Fruit fly (Drosophila melanogaster) whole organism, embryonic: ENCODE measurements around the gene CG34256.

Experiments
- Asciz ChIP-seq: fragments of 200-800 bp; sonication (Bioruptor generic); optimal IDR thresholded peaks from 2 replicates; lab custom pipeline; 2017; ENCODE audit warnings: missing biosample characterization, mild to moderate bottlenecking, missing genetic modification characterization, missing genetic modification reagents
- B-H2 ChIP-seq: fragments of 200-800 bp; sonication (Bioruptor generic); optimal IDR thresholded peaks from 2 replicates; lab custom pipeline; 2018; ENCODE audit warnings: missing biosample characterization, mild to moderate bottlenecking, missing genetic modification characterization
- Bgb ChIP-seq: fragments of 200-800 bp; sonication (Bioruptor generic); IDR thresholded peaks from 2 replicates; pipeline ENCODE4 v1.3.6; 2022; ENCODE audit warnings: missing biosample characterization, missing genetic modification characterization; ENCODE audit not compliant: partially characterized antibody
- Blimp-1 ChIP-seq: fragments of 200-800 bp; sonication (Bioruptor generic); optimal IDR thresholded peaks from 3 replicates; lab custom pipeline; 2018; ENCODE audit warnings: missing biosample characterization, missing genetic modification characterization, mild to moderate bottlenecking, moderate library complexity, missing genetic modification reagents
- BtbVII ChIP-seq: fragments of 200-800 bp; sonication (Bioruptor generic); optimal IDR thresholded peaks from 3 replicates; lab custom pipeline; 2017; ENCODE audit warnings: missing biosample characterization, mild to moderate bottlenecking, missing genetic modification characterization
- CG10274 ChIP-seq: fragments of 200-800 bp; sonication (Bioruptor generic); optimal IDR thresholded peaks from 3 replicates; lab custom pipeline; 2017; ENCODE audit warnings: missing biosample characterization, mild to moderate bottlenecking, missing genetic modification characterization
- CG10543 ChIP-seq: fragments of 200-800 bp; sonication (Bioruptor generic); optimal IDR thresholded peaks from 3 replicates; lab custom pipeline; 2017; ENCODE audit warnings: missing biosample characterization, mild to moderate bottlenecking, missing genetic modification characterization, moderate library complexity
- CG11504 ChIP-seq: fragments of 200-800 bp; sonication (Bioruptor generic); optimal IDR thresholded peaks from 3 replicates; lab custom pipeline; 2019; ENCODE audit warnings: missing biosample characterization, mild to moderate bottlenecking, missing genetic modification characterization, moderate library complexity
- CG13296 ChIP-seq: fragments of 200-800 bp; sonication (Bioruptor generic); optimal IDR thresholded peaks from 3 replicates; lab custom pipeline; 2018; ENCODE audit warnings: missing biosample characterization, mild to moderate bottlenecking, missing genetic modification characterization
- CG13624 ChIP-seq: fragments of 200-800 bp; sonication (Bioruptor generic); optimal IDR thresholded peaks from 2 replicates; lab custom pipeline; 2016; ENCODE audit warnings: missing biosample characterization, missing genetic modification characterization
- CG14014 ChIP-seq: fragments of 200-800 bp; sonication (Bioruptor generic); IDR thresholded peaks from 2 replicates; pipeline ENCODE4 v1.3.6; 2022; ENCODE audit warnings: missing biosample characterization, missing genetic modification characterization
- CG15011 ChIP-seq: fragments of 200-800 bp; sonication (Bioruptor generic); optimal IDR thresholded peaks from 3 replicates; lab custom pipeline; 2018; ENCODE audit warnings: missing biosample characterization, mild to moderate bottlenecking, missing genetic modification characterization
- CG17385 ChIP-seq: fragments of 200-800 bp; sonication (Bioruptor generic); optimal IDR thresholded peaks from 3 replicates; lab custom pipeline; 2018; ENCODE audit warnings: missing biosample characterization, mild to moderate bottlenecking, missing genetic modification characterization
- CG18599 ChIP-seq: fragments of 200-800 bp; sonication (Bioruptor generic); optimal IDR thresholded peaks from 3 replicates; lab custom pipeline; 2017; ENCODE audit warnings: missing biosample characterization, missing genetic modification characterization, mild to moderate bottlenecking, moderate library complexity, missing genetic modification reagents
- CG2129 ChIP-seq: fragments of 200-800 bp; sonication (Bioruptor generic); IDR thresholded peaks from 2 replicates; pipeline ENCODE4 v1.3.6; 2022; ENCODE audit warnings: missing biosample characterization, missing genetic modification characterization; ENCODE audit not compliant: partially characterized antibody
- CG31365 ChIP-seq: fragments of 200-800 bp; sonication (Bioruptor generic); optimal IDR thresholded peaks from 2 replicates; lab custom pipeline; 2018; ENCODE audit warnings: missing biosample characterization, mild to moderate bottlenecking, missing genetic modification characterization
- CG3281 ChIP-seq: fragments of 200-800 bp; sonication (Bioruptor generic); optimal IDR thresholded peaks from 3 replicates; lab custom pipeline; 2017; ENCODE audit warnings: missing biosample characterization, mild to moderate bottlenecking, missing genetic modification characterization
- CG33213 ChIP-seq: fragments of 200-800 bp; sonication (Bioruptor generic); optimal IDR thresholded peaks from 3 replicates; lab custom pipeline; 2016; ENCODE audit warnings: missing biosample characterization, missing genetic modification characterization
- CG34376 ChIP-seq: fragments of 200-800 bp; sonication (Bioruptor generic); optimal IDR thresholded peaks from 2 replicates; lab custom pipeline; 2018; ENCODE audit warnings: missing biosample characterization, mild to moderate bottlenecking, missing genetic modification characterization
- CG4424 ChIP-seq: fragments of 200-800 bp; sonication (Bioruptor generic); optimal IDR thresholded peaks from 3 replicates; lab custom pipeline; 2016; ENCODE audit warnings: missing biosample characterization, missing genetic modification characterization
- CG5953 ChIP-seq: fragments of 200-800 bp; sonication (Bioruptor generic); IDR thresholded peaks from 2 replicates; pipeline ENCODE4 v1.3.6; 2022; ENCODE audit warnings: missing biosample characterization, missing genetic modification characterization
- CG9609 ChIP-seq: fragments of 200-800 bp; sonication (Bioruptor generic); optimal IDR thresholded peaks from 3 replicates; lab custom pipeline; 2016; ENCODE audit warnings: missing biosample characterization, missing genetic modification characterization
- CG9797 ChIP-seq: fragments of 200-800 bp; sonication (Bioruptor generic); optimal IDR thresholded peaks from 3 replicates; lab custom pipeline; 2018; ENCODE audit warnings: missing biosample characterization, mild to moderate bottlenecking, missing genetic modification characterization
- Camta ChIP-seq: fragments of 200-800 bp; sonication (Bioruptor generic); optimal IDR thresholded peaks from 2 replicates; lab custom pipeline; 2016; ENCODE audit warnings: missing biosample characterization, missing genetic modification characterization
- D19A ChIP-seq: fragments of 200-800 bp; optimal IDR thresholded peaks from 3 replicates; lab custom pipeline; 2019; ENCODE audit warnings: missing biosample characterization, mild to moderate bottlenecking, missing genetic modification characterization, moderate library complexity
- Deaf1 ChIP-seq: fragments of 200-800 bp; optimal IDR thresholded peaks from 3 replicates; lab custom pipeline; 2019; ENCODE audit warnings: missing biosample characterization, mild to moderate bottlenecking, missing genetic modification characterization, moderate library complexity
- Eip74EF ChIP-seq, 2 experiments: fragments of 200-800 bp in 1 of 2; fragments of >200 bp in 1 of 2; sonication (Bioruptor generic) in 1 of 2; optimal IDR thresholded peaks; 2 replicates each; lab custom pipeline; 2017 to 2019; ENCODE audit warnings: missing biosample characterization in 2 of 2, missing genetic modification characterization in 2 of 2, mild to moderate bottlenecking in 1 of 2, moderate library complexity in 1 of 2
- Fer1 ChIP-seq: fragments of 200-800 bp; sonication (Bioruptor generic); optimal IDR thresholded peaks from 2 replicates; lab custom pipeline; 2017; ENCODE audit warnings: missing biosample characterization, mild to moderate bottlenecking, missing genetic modification characterization
- Hey ChIP-seq: fragments of 200-800 bp; sonication (Bioruptor generic); optimal IDR thresholded peaks from 3 replicates; lab custom pipeline; 2018; ENCODE audit warnings: missing biosample characterization, mild to moderate bottlenecking, missing genetic modification characterization
- Hmr ChIP-seq: fragments of 200-800 bp; sonication (Bioruptor generic); optimal IDR thresholded peaks from 3 replicates; lab custom pipeline; 2017; ENCODE audit warnings: mild to moderate bottlenecking, missing biosample characterization, missing genetic modification reagents, missing genetic modification characterization
- Neu2 ChIP-seq: fragments of 200-800 bp; sonication (Bioruptor generic); optimal IDR thresholded peaks from 3 replicates; lab custom pipeline; 2016; ENCODE audit warnings: missing biosample characterization, missing genetic modification characterization, borderline replicate concordance
- PHDP ChIP-seq: fragments of 200-800 bp; sonication (Bioruptor generic); optimal IDR thresholded peaks from 3 replicates; lab custom pipeline; 2018; ENCODE audit warnings: missing biosample characterization, mild to moderate bottlenecking, missing genetic modification characterization, moderate library complexity
- Ptx1 ChIP-seq: fragments of 200-800 bp; sonication (Bioruptor generic); IDR thresholded peaks from 2 replicates; pipeline ENCODE4 v1.3.6; 2022; ENCODE audit warnings: missing biosample characterization, missing genetic modification characterization
- Vsx1 ChIP-seq: fragments of 200-800 bp; sonication (Bioruptor generic); optimal IDR thresholded peaks from 2 replicates; lab custom pipeline; 2017; ENCODE audit warnings: missing biosample characterization, mild to moderate bottlenecking, missing genetic modification characterization, missing genetic modification reagents
- abd-A ChIP-seq: fragments of 200-800 bp; sonication (Bioruptor generic); optimal IDR thresholded peaks from 3 replicates; lab custom pipeline; 2019; ENCODE audit warnings: missing biosample characterization, mild to moderate bottlenecking, missing genetic modification characterization, moderate library complexity
- caup ChIP-seq: fragments of 200-800 bp; sonication (Bioruptor generic); optimal IDR thresholded peaks from 3 replicates; lab custom pipeline; 2017; ENCODE audit warnings: missing biosample characterization, mild to moderate bottlenecking, missing genetic modification characterization, moderate library complexity; ENCODE audit not compliant: severe bottlenecking
- croc ChIP-seq: fragments of 200-800 bp; sonication (Bioruptor generic); conservative IDR thresholded peaks from 3 replicates; pipeline ENCODE4 v1.3.6; 2022; ENCODE audit warnings: missing biosample characterization, missing genetic modification characterization
- esg ChIP-seq: fragments of 200-800 bp; sonication (Bioruptor generic); conservative IDR thresholded peaks from 2 replicates; pipeline ENCODE4 v1.3.6; 2022; ENCODE audit warnings: missing biosample characterization, missing genetic modification characterization
- gce ChIP-seq: fragments of 200-800 bp; sonication (Bioruptor generic); IDR thresholded peaks from 3 replicates; pipeline ENCODE4 v1.3.6; 2022; ENCODE audit warnings: missing biosample characterization, missing genetic modification characterization
- grau ChIP-seq: fragments of 200-800 bp; optimal IDR thresholded peaks from 3 replicates; lab custom pipeline; 2019; ENCODE audit warnings: missing biosample characterization, mild to moderate bottlenecking, missing genetic modification characterization, moderate library complexity
- jing ChIP-seq: fragments of 200-800 bp; sonication (Bioruptor generic); optimal IDR thresholded peaks from 2 replicates; lab custom pipeline; 2018; ENCODE audit warnings: missing biosample characterization, mild to moderate bottlenecking, missing genetic modification characterization
- luna ChIP-seq: fragments of 200-800 bp; sonication (Bioruptor generic); optimal IDR thresholded peaks from 2 replicates; lab custom pipeline; 2016; ENCODE audit warnings: missing biosample characterization, missing genetic modification characterization
- onecut ChIP-seq: fragments of 200-800 bp; sonication (Bioruptor generic); IDR thresholded peaks from 2 replicates; pipeline ENCODE4 v1.3.6; 2022; ENCODE audit warnings: missing biosample characterization, missing genetic modification characterization
- salm ChIP-seq: fragments of 200-800 bp; sonication (Bioruptor generic); optimal IDR thresholded peaks from 2 replicates; lab custom pipeline; 2018; ENCODE audit warnings: missing biosample characterization, mild to moderate bottlenecking, missing genetic modification characterization
- sna ChIP-seq: fragments of 200-800 bp; sonication (Bioruptor generic); IDR thresholded peaks from 2 replicates; pipeline ENCODE4 v1.3.6; 2022; ENCODE audit warnings: missing biosample characterization, missing genetic modification characterization; ENCODE audit not compliant: partially characterized antibody
- sqz ChIP-seq: fragments of 200-800 bp; sonication (Bioruptor generic); optimal IDR thresholded peaks from 3 replicates; lab custom pipeline; 2018; ENCODE audit warnings: missing biosample characterization, mild to moderate bottlenecking, missing genetic modification characterization
- tap ChIP-seq: fragments of 200-800 bp; optimal IDR thresholded peaks from 3 replicates; lab custom pipeline; 2019; ENCODE audit warnings: missing biosample characterization, mild to moderate bottlenecking, missing genetic modification characterization, moderate library complexity
- twi ChIP-seq: fragments of 200-800 bp; optimal IDR thresholded peaks from 2 replicates; lab custom pipeline; 2019; ENCODE audit warnings: missing biosample characterization, mild to moderate bottlenecking, missing genetic modification characterization, moderate library complexity
- vnd ChIP-seq: fragments of 200-800 bp; sonication (Bioruptor generic); IDR thresholded peaks from 3 replicates; pipeline ENCODE4 v1.3.6; 2022; ENCODE audit warnings: missing biosample characterization, missing genetic modification characterization; ENCODE audit not compliant: partially characterized antibody

The CG34256 gene

DNA sequence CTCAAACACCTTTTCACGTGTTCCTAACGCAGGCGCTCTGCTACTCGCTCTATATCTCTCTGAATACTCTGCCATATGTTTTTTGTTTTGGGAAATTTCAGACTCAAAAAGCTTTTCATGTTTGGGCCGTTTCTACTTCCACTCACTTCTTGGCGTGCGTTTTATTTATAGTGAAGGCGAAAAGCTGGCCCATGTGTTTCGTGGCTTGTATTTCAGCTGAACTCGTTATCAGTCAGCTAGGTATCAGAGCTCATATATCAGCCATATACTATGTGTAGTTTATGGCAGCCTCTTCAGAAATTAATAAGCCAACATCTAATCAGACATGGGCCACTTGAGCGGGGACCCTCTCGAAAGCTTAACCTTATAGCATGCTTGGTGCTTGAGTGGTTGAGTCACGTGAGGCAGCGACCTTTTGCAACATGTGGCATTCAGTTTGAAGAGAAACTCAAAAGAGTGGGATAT, 4.9 kb upstream of the CG34256 start (continued):
- no peak for TF ChIP-seq Neu2 (GFP tag; lab: Kevin White, UChicago)
- TF ChIP-seq sqz (GFP tag; lab: Kevin White, UChicago): no peak
- no peak for TF ChIP-seq Blimp-1 (GFP tag; lab: Kevin White, UChicago)
- no peak for TF ChIP-seq onecut
- peak; percentile 81 for TF ChIP-seq CG34376
- TF ChIP-seq vnd (GFP tag; lab: Robert Waterston, UW): peak; percentile 72
- peak; percentile 26 for TF ChIP-seq Asciz (GFP tag; lab: Kevin White, UChicago)
- TF ChIP-seq Hey (tag; lab: Kevin White, UChicago): peak; percentile 47
- TF ChIP-seq luna (GFP tag; lab: Kevin White, UChicago): no peak
- no peak for TF ChIP-seq esg (GFP tag; lab: Robert Waterston, UW)
- TF ChIP-seq sna (GFP tag; lab: Robert Waterston, UW): no peak
- peak; percentile 19 for TF ChIP-seq CG13624 (GFP tag; lab: Kevin White, UChicago)
- no peak for TF ChIP-seq Ptx1
- TF ChIP-seq CG15011 (GFP tag; lab: Kevin White, UChicago): no peak
- peak; percentile 31 for TF ChIP-seq CG18599 (GFP tag; lab: Kevin White, UChicago)
- no peak for TF ChIP-seq gce (GFP tag; lab: Robert Waterston, UW)
- TF ChIP-seq CG17385: peak; percentile 26
- no peak for TF ChIP-seq croc
- peak in 1 of 2 experiments; percentile 32 for TF ChIP-seq Eip74EF (GFP tag; optimal IDR thresholded peaks at IDR 0.05; lab: Kevin White, UChicago)
- peak; percentile 46 for TF ChIP-seq CG3281 (GFP tag; lab: Kevin White, UChicago)
- TF ChIP-seq CG9797 (GFP tag; lab: Kevin White, UChicago): no peak
- TF ChIP-seq CG31365 (tag; lab: Kevin White, UChicago): no peak
- no peak for TF ChIP-seq Camta (GFP tag; lab: Kevin White, UChicago)
- no peak for TF ChIP-seq CG5953 (GFP tag; lab: Robert Waterston, UW)
- TF ChIP-seq D19A (tag; lab: Kevin White, UChicago): peak; percentile 47
- TF ChIP-seq Bgb (GFP tag; lab: Robert Waterston, UW): no peak
- TF ChIP-seq CG14014 (GFP tag; lab: Robert Waterston, UW): peak; percentile 28; the same call in 1 of the 2 replicates
- TF ChIP-seq Vsx1 (GFP tag; lab: Kevin White, UChicago): peak; percentile 83
- peak; percentile 38 for TF ChIP-seq CG13296 (GFP tag; lab: Kevin White, UChicago)
- TF ChIP-seq CG11504 (tag; lab: Kevin White, UChicago): peak; percentile 77
- TF ChIP-seq B-H2 (GFP tag; lab: Kevin White, UChicago): peak; percentile 66
- TF ChIP-seq caup (GFP tag; lab: Kevin White, UChicago): no peak
- TF ChIP-seq tap (tag; lab: Kevin White, UChicago): no peak
- no peak for TF ChIP-seq CG10274
- TF ChIP-seq abd-A (tag; lab: Kevin White, UChicago): peak; percentile 68
- TF ChIP-seq grau (tag; lab: Kevin White, UChicago): peak; percentile 1
- peak; percentile 29 for TF ChIP-seq PHDP (tag; lab: Kevin White, UChicago)
- peak; percentile 3 for TF ChIP-seq BtbVII (GFP tag; lab: Kevin White, UChicago)
- no peak for TF ChIP-seq CG2129 (GFP tag; lab: Robert Waterston, UW)
- no peak for TF ChIP-seq CG4424 (GFP tag; lab: Kevin White, UChicago)
- peak; percentile 46 for TF ChIP-seq Deaf1 (tag; lab: Kevin White, UChicago)
- TF ChIP-seq CG33213 (GFP tag; lab: Kevin White, UChicago): no peak
- peak; percentile 34 for TF ChIP-seq twi (tag; lab: Kevin White, UChicago)
- TF ChIP-seq jing: no peak
- TF ChIP-seq Hmr (GFP tag; lab: Kevin White, UChicago): peak; percentile 52
- peak; percentile 72 for TF ChIP-seq salm
- TF ChIP-seq CG9609 (GFP tag; lab: Kevin White, UChicago): no peak
- peak; percentile 66 for TF ChIP-seq Fer1 (GFP tag; lab: Kevin White, UChicago)
- peak; percentile 47 for TF ChIP-seq CG10543 (GFP tag; lab: Kevin White, UChicago)
